Worm (Caenorhabditis elegans) whole organism, early embryonic: ENCODE data around the gene F25B3.2.

ENCODE experiments used
- B0310.2 ChIP-seq: sonication (generic microtip); optimal IDR thresholded peaks from 2 replicates; lab custom pipeline; 2016; ENCODE audit warnings: mild to moderate bottlenecking, missing genetic modification characterization, missing compliant biosample characterization
- ama-1 ChIP-seq: fragments of 150-350 bp; optimal IDR thresholded peaks from 2 replicates; lab custom pipeline; 2014
- hmg-4 ChIP-seq: fragments of 200-800 bp; sonication (Bioruptor generic); optimal IDR thresholded peaks from 2 replicates; lab custom pipeline; 2018; ENCODE audit warnings: mild to moderate bottlenecking, missing genetic modification characterization, missing compliant biosample characterization
- hnd-1 ChIP-seq: sonication (generic microtip); optimal IDR thresholded peaks from 2 replicates; lab custom pipeline; 2016; ENCODE audit warnings: missing genetic modification characterization, missing compliant biosample characterization
- scrt-1 ChIP-seq: fragments of 200-800 bp; sonication (Bioruptor generic); IDR thresholded peaks from 2 replicates; pipeline ENCODE4 v1.3.6; 2022; ENCODE audit warnings: missing genetic modification characterization, missing compliant biosample characterization
- tbx-37 ChIP-seq: fragments of 200-800 bp; sonication (Bioruptor generic); conservative IDR thresholded peaks from 2 replicates; pipeline ENCODE4 v1.3.6; 2022; ENCODE audit warnings: missing genetic modification reagents, missing genetic modification characterization, missing compliant biosample characterization

ce11 chrV:9531477-9531876 lies 45.6 kb upstream of the F25B3.2 start, which contains the start of the genes C50F4.10 and pfk-1.2:
- TF ChIP-seq ama-1 (lab: Kevin White, UChicago) (no peak), tbx-37 (GFP tag; lab: Robert Waterston, UW) (no peak), B0310.2 (tag; lab: Kevin White, UChicago) (no peak), scrt-1 (GFP tag; lab: Robert Waterston, UW) (no peak), hnd-1 (tag; lab: Kevin White, UChicago) (no peak), hmg-4 (GFP tag; lab: Kevin White, UChicago) (no peak)
